Fruit fly (Drosophila melanogaster) whole organism, embryonic: ENCODE data around the gene CG11309.

Experiments
- Atf6 ChIP-seq: fragments of 200-800 bp; sonication (Bioruptor generic); IDR thresholded peaks from 2 replicates; pipeline ENCODE4 v1.3.6; 2022; ENCODE audit warnings: missing biosample characterization, missing genetic modification characterization
- CG10543 ChIP-seq: fragments of 200-800 bp; sonication (Bioruptor generic); optimal IDR thresholded peaks from 3 replicates; lab custom pipeline; 2017; ENCODE audit warnings: missing biosample characterization, mild to moderate bottlenecking, missing genetic modification characterization, moderate library complexity
- CG12104 ChIP-seq: fragments of 200-800 bp; sonication (Bioruptor generic); optimal IDR thresholded peaks from 3 replicates; lab custom pipeline; 2016; ENCODE audit warnings: missing biosample characterization, missing genetic modification characterization
- CG13287 ChIP-seq: fragments of 200-800 bp; sonication (Bioruptor generic); IDR thresholded peaks from 2 replicates; pipeline ENCODE4 v1.3.6; 2022; ENCODE audit warnings: missing biosample characterization, missing genetic modification characterization; ENCODE audit not compliant: partially characterized antibody
- CG13894 ChIP-seq: fragments of 200-800 bp; sonication (Bioruptor generic); optimal IDR thresholded peaks from 3 replicates; lab custom pipeline; 2018; ENCODE audit warnings: missing biosample characterization, mild to moderate bottlenecking, missing genetic modification characterization, moderate library complexity
- CG18599 ChIP-seq: fragments of 200-800 bp; sonication (Bioruptor generic); optimal IDR thresholded peaks from 3 replicates; lab custom pipeline; 2017; ENCODE audit warnings: missing biosample characterization, missing genetic modification characterization, mild to moderate bottlenecking, moderate library complexity, missing genetic modification reagents
- CG18764 ChIP-seq: fragments of 200-800 bp; sonication (Bioruptor generic); optimal IDR thresholded peaks from 3 replicates; lab custom pipeline; 2016; ENCODE audit warnings: missing biosample characterization, missing genetic modification characterization
- CG2678 ChIP-seq: fragments of 200-800 bp; sonication (Bioruptor generic); optimal IDR thresholded peaks from 3 replicates; lab custom pipeline; 2019; ENCODE audit warnings: missing biosample characterization, mild to moderate bottlenecking, missing genetic modification characterization, moderate library complexity
- CG2889 ChIP-seq: fragments of 200-800 bp; sonication (Bioruptor generic); IDR thresholded peaks from 3 replicates; pipeline ENCODE4 v1.3.6; 2022; ENCODE audit warnings: missing biosample characterization, missing genetic modification characterization
- CG4617 ChIP-seq: fragments of 200-800 bp; sonication (Bioruptor generic); optimal IDR thresholded peaks from 3 replicates; lab custom pipeline; 2016; ENCODE audit warnings: missing biosample characterization, missing genetic modification characterization, borderline replicate concordance
- CG6689 ChIP-seq: fragments of 200-800 bp; sonication (Bioruptor generic); IDR thresholded peaks from 2 replicates; pipeline ENCODE4 v1.3.6; 2022; ENCODE audit warnings: missing biosample characterization, missing genetic modification characterization
- CG8359 ChIP-seq: fragments of 200-800 bp; sonication (Bioruptor generic); optimal IDR thresholded peaks from 2 replicates; lab custom pipeline; 2017; ENCODE audit warnings: missing biosample characterization, mild to moderate bottlenecking, missing genetic modification characterization, borderline replicate concordance
- CG8944 ChIP-seq: fragments of 200-800 bp; sonication (Bioruptor generic); optimal IDR thresholded peaks from 3 replicates; lab custom pipeline; 2016; ENCODE audit warnings: missing biosample characterization, missing genetic modification characterization
- CG9817 ChIP-seq: fragments of 200-800 bp; sonication (Bioruptor generic); optimal IDR thresholded peaks from 2 replicates; lab custom pipeline; 2018; ENCODE audit warnings: missing biosample characterization, mild to moderate bottlenecking, missing genetic modification characterization, moderate library complexity
- Dp ChIP-seq: fragments of 200-800 bp; sonication (Bioruptor generic); optimal IDR thresholded peaks from 2 replicates; lab custom pipeline; 2018; ENCODE audit warnings: missing biosample characterization, mild to moderate bottlenecking, missing genetic modification characterization, moderate library complexity
- Dref ChIP-seq: fragments of 200-800 bp; sonication (Bioruptor generic); IDR thresholded peaks from 2 replicates; pipeline ENCODE4 v1.3.6; 2022; ENCODE audit warnings: missing biosample characterization, missing genetic modification characterization
- E2f1 ChIP-seq: fragments of 200-800 bp; sonication (Bioruptor generic); IDR thresholded peaks from 2 replicates; pipeline ENCODE4 v1.3.6; 2022; ENCODE audit warnings: missing biosample characterization, missing genetic modification characterization
- Hr51 ChIP-seq, 2 experiments: fragments of 200-800 bp; sonication (Bioruptor generic); optimal IDR thresholded peaks; 2 replicates in 1 of 2; 3 replicates in 1 of 2; lab custom pipeline; 2016 to 2018; ENCODE audit warnings: missing biosample characterization in 2 of 2, missing genetic modification characterization in 2 of 2, mild to moderate bottlenecking in 1 of 2, moderate library complexity in 1 of 2
- Hr78 ChIP-seq, 2 experiments: fragments of 200-800 bp in 1 of 2; fragments of >200 bp in 1 of 2; sonication (Bioruptor generic) in 1 of 2; optimal IDR thresholded peaks; 2 replicates each; lab custom pipeline; 2017 to 2019; ENCODE audit warnings: missing biosample characterization in 2 of 2, missing genetic modification characterization in 2 of 2, mild to moderate bottlenecking in 1 of 2, moderate library complexity in 1 of 2
- Lim3 ChIP-seq: fragments of 200-800 bp; sonication (Bioruptor generic); IDR thresholded peaks from 2 replicates; pipeline ENCODE4 v1.3.6; 2022; ENCODE audit warnings: missing biosample characterization, missing genetic modification characterization
- Nf-YB ChIP-seq: fragments of 200-800 bp; sonication (Bioruptor generic); optimal IDR thresholded peaks from 3 replicates; lab custom pipeline; 2019; ENCODE audit warnings: missing biosample characterization, mild to moderate bottlenecking, missing genetic modification characterization, moderate library complexity
- NfI ChIP-seq: fragments of 200-800 bp; sonication (Bioruptor generic); optimal IDR thresholded peaks from 3 replicates; lab custom pipeline; 2018; ENCODE audit warnings: missing biosample characterization, mild to moderate bottlenecking, missing genetic modification characterization, moderate library complexity
- YL-1 ChIP-seq: fragments of 200-800 bp; sonication (Bioruptor generic); optimal IDR thresholded peaks from 3 replicates; lab custom pipeline; 2017; ENCODE audit warnings: missing biosample characterization, mild to moderate bottlenecking, missing genetic modification characterization
- abd-A ChIP-seq: fragments of 200-800 bp; sonication (Bioruptor generic); optimal IDR thresholded peaks from 3 replicates; lab custom pipeline; 2019; ENCODE audit warnings: missing biosample characterization, mild to moderate bottlenecking, missing genetic modification characterization, moderate library complexity
- amos ChIP-seq: fragments of 200-800 bp; sonication (Bioruptor generic); IDR thresholded peaks from 2 replicates; pipeline ENCODE4 v1.3.6; 2022; ENCODE audit warnings: missing biosample characterization, missing genetic modification characterization; ENCODE audit not compliant: partially characterized antibody
- ato ChIP-seq: fragments of 200-800 bp; sonication (Bioruptor generic); IDR thresholded peaks from 2 replicates; pipeline ENCODE4 v1.3.6; 2022; ENCODE audit warnings: missing biosample characterization, missing genetic modification characterization; ENCODE audit not compliant: partially characterized antibody
- bigmax ChIP-seq: fragments of 200-800 bp; sonication (Bioruptor generic); optimal IDR thresholded peaks from 2 replicates; lab custom pipeline; 2018; ENCODE audit warnings: missing biosample characterization, mild to moderate bottlenecking, missing genetic modification characterization
- btn ChIP-seq: fragments of 200-800 bp; sonication (Bioruptor generic); optimal IDR thresholded peaks from 2 replicates; lab custom pipeline; 2016; ENCODE audit warnings: missing biosample characterization, missing genetic modification characterization
- cg ChIP-seq: fragments of 200-800 bp; sonication (Bioruptor generic); optimal IDR thresholded peaks from 3 replicates; lab custom pipeline; 2019; ENCODE audit warnings: missing biosample characterization, mild to moderate bottlenecking, missing genetic modification characterization, moderate library complexity
- crol ChIP-seq: fragments of 200-800 bp; sonication (Bioruptor generic); IDR thresholded peaks from 2 replicates; pipeline ENCODE4 v1.3.6; 2022; ENCODE audit warnings: missing biosample characterization, missing genetic modification characterization
- crp ChIP-seq, 2 experiments: fragments of 200-800 bp; sonication (Bioruptor generic); optimal IDR thresholded peaks; 2 replicates in 1 of 2; 3 replicates in 1 of 2; lab custom pipeline; 2017; ENCODE audit warnings: missing biosample characterization in 2 of 2, missing genetic modification characterization in 2 of 2, mild to moderate bottlenecking in 1 of 2, moderate library complexity in 1 of 2
- cwo ChIP-seq: fragments of 200-800 bp; sonication (Bioruptor generic); optimal IDR thresholded peaks from 3 replicates; lab custom pipeline; 2017; ENCODE audit warnings: missing biosample characterization, missing genetic modification characterization, mild to moderate bottlenecking, moderate library complexity, missing genetic modification reagents
- dmrt99B ChIP-seq: fragments of 200-800 bp; sonication (Bioruptor generic); optimal IDR thresholded peaks from 2 replicates; lab custom pipeline; 2018; ENCODE audit warnings: missing biosample characterization, mild to moderate bottlenecking, missing genetic modification characterization, moderate library complexity
- h ChIP-seq: fragments of >200 bp; optimal IDR thresholded peaks from 2 replicates; lab custom pipeline; 2017
- jing ChIP-seq: fragments of 200-800 bp; sonication (Bioruptor generic); optimal IDR thresholded peaks from 2 replicates; lab custom pipeline; 2018; ENCODE audit warnings: missing biosample characterization, mild to moderate bottlenecking, missing genetic modification characterization
- lbe ChIP-seq: fragments of 200-800 bp; sonication (Bioruptor generic); optimal IDR thresholded peaks from 2 replicates; lab custom pipeline; 2016; ENCODE audit warnings: missing biosample characterization, mild to moderate bottlenecking, missing genetic modification characterization
- luna ChIP-seq: fragments of 200-800 bp; sonication (Bioruptor generic); optimal IDR thresholded peaks from 2 replicates; lab custom pipeline; 2016; ENCODE audit warnings: missing biosample characterization, missing genetic modification characterization
- maf-S ChIP-seq: fragments of 200-800 bp; sonication (Bioruptor generic); optimal IDR thresholded peaks from 2 replicates; lab custom pipeline; 2016; ENCODE audit warnings: missing biosample characterization, missing genetic modification characterization
- run ChIP-seq: fragments of 200-800 bp; sonication (Bioruptor generic); optimal IDR thresholded peaks from 3 replicates; lab custom pipeline; 2018; ENCODE audit warnings: missing biosample characterization, mild to moderate bottlenecking, missing genetic modification characterization
- seq ChIP-seq: fragments of 200-800 bp; sonication (Bioruptor generic); IDR thresholded peaks from 2 replicates; pipeline ENCODE4 v1.3.6; 2022; ENCODE audit warnings: missing biosample characterization, missing genetic modification characterization
- sug ChIP-seq: fragments of 200-800 bp; optimal IDR thresholded peaks from 2 replicates; lab custom pipeline; 2019; ENCODE audit warnings: missing biosample characterization, mild to moderate bottlenecking, missing genetic modification characterization, moderate library complexity
- trem ChIP-seq: fragments of 200-800 bp; optimal IDR thresholded peaks from 3 replicates; lab custom pipeline; 2019; ENCODE audit warnings: missing biosample characterization, mild to moderate bottlenecking, missing genetic modification characterization, moderate library complexity
- tup ChIP-seq: fragments of 200-800 bp; sonication (Bioruptor generic); optimal IDR thresholded peaks from 2 replicates; lab custom pipeline; 2016; ENCODE audit warnings: missing biosample characterization, mild to moderate bottlenecking, missing genetic modification characterization, moderate library complexity
- zen2 ChIP-seq: fragments of 200-800 bp; sonication (Bioruptor generic); IDR thresholded peaks from 3 replicates; pipeline ENCODE4 v1.3.6; 2022; ENCODE audit warnings: missing biosample characterization, missing genetic modification characterization; ENCODE audit not compliant: partially characterized antibody
- zf30C ChIP-seq: fragments of 200-800 bp; sonication (Bioruptor generic); optimal IDR thresholded peaks from 3 replicates; lab custom pipeline; 2018; ENCODE audit warnings: missing biosample characterization, mild to moderate bottlenecking, missing genetic modification characterization

The CG11309 gene

dm6 chr3L:21343254-21344083 lies 39.0 kb upstream of the CG11309 start, which contains the start of the genes Tbc1d8-9 and CG32436 (continued):
- TF ChIP-seq Lim3 (GFP tag; lab: Robert Waterston, UW) (no peak), Dp (GFP tag; lab: Kevin White, UChicago) (peak; percentile 72), CG13287 (peak; percentile 36; the same call in 1 of the 2 replicates), Nf-YB (GFP tag; lab: Kevin White, UChicago) (no peak), NfI (no peak), trem (tag; lab: Kevin White, UChicago) (peak; percentile 60), tup (GFP tag; lab: Kevin White, UChicago) (no peak), Atf6 (GFP tag; lab: Robert Waterston, UW) (no peak)
- TF ChIP-seq, all 482 proteins: peak for 63

dm6 chr3L:21342592-21342991 lies 38.1 kb upstream of the CG11309 start:
- TF ChIP-seq Hr78 (GFP tag; optimal IDR thresholded peaks at IDR 0.05; lab: Kevin White, UChicago) (no peak), CG9817 (tag; lab: Kevin White, UChicago) (no peak), CG12104 (no peak), CG8359 (no peak), CG13287 (no peak), luna (GFP tag; lab: Kevin White, UChicago) (no peak), CG2889 (GFP tag; lab: Robert Waterston, UW) (no peak), sug (no peak), CG2678 (tag; lab: Kevin White, UChicago) (no peak), cg (GFP tag; lab: Kevin White, UChicago) (no peak), CG13894 (tag; lab: Kevin White, UChicago) (no peak), bigmax (GFP tag; lab: Kevin White, UChicago) (no peak), jing (no peak), maf-S (GFP tag; lab: Kevin White, UChicago) (no peak), seq (GFP tag; lab: Robert Waterston, UW) (no peak)

dm6 chr3L:21334999-21335631 lies 30.7 kb upstream of the CG11309 start, which contains the start of gene Tsr1:
Tsr1 (plus strand) TSS chr3L:21335215.
- TF ChIP-seq dmrt99B (tag; lab: Kevin White, UChicago) (no peak), sug (no peak), btn (GFP tag; lab: Kevin White, UChicago) (no peak), CG8944 (no peak), CG18599 (GFP tag; lab: Kevin White, UChicago) (no peak), crp (GFP tag; optimal IDR thresholded peaks at IDR 0.05; lab: Kevin White, UChicago) (peak in 1 of 2 experiments; percentile 52), Hr51 (GFP tag; optimal IDR thresholded peaks at IDR 0.05; lab: Kevin White, UChicago) (no peak), crol (GFP tag; lab: Robert Waterston, UW) (no peak), CG18764 (GFP tag; lab: Kevin White, UChicago) (no peak), zen2 (GFP tag; lab: Robert Waterston, UW) (peak; percentile 94), h (lab: Kevin White, UChicago) (no peak), zf30C (no peak), run (tag; lab: Kevin White, UChicago) (no peak), amos (peak; percentile 93), YL-1 (GFP tag; lab: Kevin White, UChicago) (peak; percentile 78), CG6689 (GFP tag; lab: Robert Waterston, UW) (no peak), Dref (GFP tag; lab: Robert Waterston, UW) (peak; percentile 80), ato (peak; percentile 83; the same call in 1 of the 2 replicates), CG4617 (GFP tag; lab: Kevin White, UChicago) (peak; percentile 32), abd-A (tag; lab: Kevin White, UChicago) (no peak), cwo (GFP tag; lab: Kevin White, UChicago) (no peak), E2f1 (GFP tag; lab: Robert Waterston, UW) (no peak), CG10543 (no peak), lbe (GFP tag; lab: Kevin White, UChicago) (no peak)
